Worm (Caenorhabditis elegans): ENCODE measurements around the gene mutd-1.

mutd-1 gene

ce11 chrIV:7156356-7156755, 22.5 kb upstream of the mutd-1 start, which contains the start of gene maph-9:
TSS of gene maph-9 (plus strand) at chrIV:7156628.
- TF ChIP-seq C34F6.9 (tag; optimal IDR thresholded peaks at IDR 0.05) (peak; percentile 33), sma-9 (GFP tag; optimal IDR thresholded peaks at IDR 0.05) (no peak), sma-9 (tag; optimal IDR thresholded peaks at IDR 0.05) (no peak)

- TF ChIP-seq unc-39 (tag; optimal IDR thresholded peaks at IDR 0.05) (no peak), ztf-11 (tag; optimal IDR thresholded peaks at IDR 0.05) (no peak)
Measured at ce11 chrIV:7154356-7154755, 20.5 kb upstream of the mutd-1 start, which contains the start of gene C34D4.2. TSS of gene C34D4.2 (plus strand) at chrIV:7154656.

ce11 chrIV:7153362-7153761, 19.5 kb upstream of the mutd-1 start, which contains the start of gene C34D4.3:
TSS of gene C34D4.3 (plus strand) at chrIV:7153662.
- TF ChIP-seq nhr-77 (tag; optimal IDR thresholded peaks at IDR 0.05) (no peak), unc-39 (tag; optimal IDR thresholded peaks at IDR 0.05) (no peak), dmd-4 (tag; optimal IDR thresholded peaks at IDR 0.05) (no peak), unc-55 (GFP tag; optimal IDR thresholded peaks at IDR 0.05) (no peak), unc-62 (GFP tag; optimal IDR thresholded peaks at IDR 0.05) (no peak), sma-9 (GFP tag; optimal IDR thresholded peaks at IDR 0.05) (no peak), sma-9 (tag; optimal IDR thresholded peaks at IDR 0.05) (no peak), C34F6.9 (tag; optimal IDR thresholded peaks at IDR 0.05) (no peak), fos-1 (tag; optimal IDR thresholded peaks at IDR 0.05) (no peak), ztf-4 (tag; optimal IDR thresholded peaks at IDR 0.05) (no peak), nhr-23 (tag; optimal IDR thresholded peaks at IDR 0.05) (no peak), mab-5 (tag; optimal IDR thresholded peaks at IDR 0.05) (no peak), skn-1 (tag; optimal IDR thresholded peaks at IDR 0.05) (no peak), snpc-4 (tag; optimal IDR thresholded peaks at IDR 0.05) (no peak), ZK546.5 (tag; optimal IDR thresholded peaks at IDR 0.05) (no peak), ama-1 (optimal IDR thresholded peaks at IDR 0.05) (no peak), nhr-10 (tag; optimal IDR thresholded peaks at IDR 0.05) (no peak), R02D3.7 (tag; optimal IDR thresholded peaks at IDR 0.05) (no peak), sem-4 (tag; optimal IDR thresholded peaks at IDR 0.05) (no peak)

ce11 chrIV:7152409-7152808, 18.5 kb upstream of the mutd-1 start, which contains the start of gene col-113:
TSS of gene col-113 (minus strand) at chrIV:7152509.
- TF ChIP-seq egl-27 (tag; optimal IDR thresholded peaks at IDR 0.05) (no peak), nhr-11 (tag; optimal IDR thresholded peaks at IDR 0.05) (no peak), sma-3 (GFP tag; optimal IDR thresholded peaks at IDR 0.05) (no peak), nhr-6 (tag; optimal IDR thresholded peaks at IDR 0.05) (no peak), ceh-82 (tag; optimal IDR thresholded peaks at IDR 0.05) (no peak), ZK546.5 (tag; optimal IDR thresholded peaks at IDR 0.05) (no peak), nhr-25 (tag; optimal IDR thresholded peaks at IDR 0.05) (no peak), gmeb-1 (tag; optimal IDR thresholded peaks at IDR 0.05) (no peak)

ce11 chrIV:7149020-7149601, 15.2 kb upstream of the mutd-1 start, which contains the start of gene C34D4.4:
TSS of gene C34D4.4 (plus strand) at chrIV:7149361.
- TF ChIP-seq nhr-129 (tag; optimal IDR thresholded peaks at IDR 0.05): peak; percentile 21
- peak; percentile 54 for TF ChIP-seq crh-2 (tag; optimal IDR thresholded peaks at IDR 0.05)
- no peak for TF ChIP-seq nhr-10 (tag; optimal IDR thresholded peaks at IDR 0.05)
- TF ChIP-seq gmeb-1 (tag; optimal IDR thresholded peaks at IDR 0.05): peak; percentile 28
- TF ChIP-seq ztf-4 (tag; optimal IDR thresholded peaks at IDR 0.05): no peak
- TF ChIP-seq unc-55 (GFP tag; optimal IDR thresholded peaks at IDR 0.05): peak; percentile 69
- TF ChIP-seq C34F6.9 (tag; optimal IDR thresholded peaks at IDR 0.05): peak; percentile 68
- peak; percentile 85 to 97 for TF ChIP-seq lsy-2 (tag; optimal IDR thresholded peaks at IDR 0.05)

- TF ChIP-seq lin-39 (tag; optimal IDR thresholded peaks at IDR 0.05): no peak
- no peak for TF ChIP-seq sem-4 (tag; optimal IDR thresholded peaks at IDR 0.05)
- TF ChIP-seq zag-1 (tag; optimal IDR thresholded peaks at IDR 0.05): no peak
- TF ChIP-seq fos-1 (tag; optimal IDR thresholded peaks at IDR 0.05): peak; percentile 25
- TF ChIP-seq crh-2 (tag; optimal IDR thresholded peaks at IDR 0.05): peak; percentile 30
- TF ChIP-seq lsy-2 (tag; optimal IDR thresholded peaks at IDR 0.05): peak in 1 of 2 experiments; percentile 55
- TF ChIP-seq unc-55 (GFP tag; optimal IDR thresholded peaks at IDR 0.05): peak; percentile 51
- peak; percentile 56 for TF ChIP-seq C34F6.9 (tag; optimal IDR thresholded peaks at IDR 0.05)
- peak; percentile 61 for TF ChIP-seq nhr-129 (tag; optimal IDR thresholded peaks at IDR 0.05)
- no peak for TF ChIP-seq F13H6.1 (tag; optimal IDR thresholded peaks at IDR 0.05)
- TF ChIP-seq peb-1 (tag; optimal IDR thresholded peaks at IDR 0.05): no peak
Measured at ce11 chrIV:7147722-7148121, 13.8 kb upstream of the mutd-1 start.
